Worm (Caenorhabditis elegans): Measurements from ENCODE around the gene vps-29.
A peak's percentile ranks its signal among the peaks of the same experiment; 100 is the strongest.

vps-29 gene

DNA sequence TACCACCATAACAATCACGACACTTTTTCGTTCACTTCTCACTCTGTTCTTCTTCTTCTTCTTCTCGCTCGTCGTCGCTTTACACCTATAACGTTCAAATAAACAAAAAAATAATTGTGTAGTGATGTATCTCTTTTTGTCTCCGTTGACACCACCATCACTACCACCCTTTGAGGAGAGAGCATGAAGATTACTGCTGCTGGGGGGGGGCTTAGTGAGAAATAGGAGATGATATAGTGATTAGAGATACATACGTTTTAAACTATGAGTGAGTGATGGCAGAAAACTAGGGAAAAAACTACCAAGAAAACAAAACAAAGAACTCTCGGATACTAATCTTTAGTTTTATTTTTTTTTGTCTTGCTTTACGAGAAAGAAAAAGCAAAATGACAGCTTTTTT lies 13.5 kb upstream of the vps-29 start:
- TF ChIP-seq him-1 (tag; optimal IDR thresholded peaks at IDR 0.05) (no peak), W03F9.2 (tag; optimal IDR thresholded peaks at IDR 0.05) (no peak), dao-5 (tag; optimal IDR thresholded peaks at IDR 0.05) (no peak)

ce11 chrIII:10123586-10124233 lies 10.9 kb upstream of the vps-29 start, which contains the start of gene ttll-4:
ttll-4 (plus strand) TSS chrIII:10124183.
- TF ChIP-seq W03F9.2 (tag; optimal IDR thresholded peaks at IDR 0.05) (no peak), him-1 (tag; optimal IDR thresholded peaks at IDR 0.05) (peak; percentile 38)

- TF ChIP-seq dao-5 (tag; optimal IDR thresholded peaks at IDR 0.05) = no peak
- TF ChIP-seq W03F9.2 (tag; optimal IDR thresholded peaks at IDR 0.05) = peak; percentile 24
Observed at ce11 chrIII:10120076-10120831, 7.4 kb upstream of the vps-29 start, which contains the start of the genes gtf-2H3 and ham-3. gtf-2H3 (minus strand) TSS chrIII:10120148. ham-3 (plus strand) TSS chrIII:10120781.

ce11 chrIII:10118818-10119217 lies 6.0 kb upstream of the vps-29 start, which contains the start of gene ZK1128.3:
ZK1128.3 (minus strand) TSS chrIII:10118918.
- no peak for TF ChIP-seq dao-5 (tag; optimal IDR thresholded peaks at IDR 0.05)
- no peak for TF ChIP-seq him-1 (tag; optimal IDR thresholded peaks at IDR 0.05)
- no peak for TF ChIP-seq W03F9.2 (tag; optimal IDR thresholded peaks at IDR 0.05)

ce11 chrIII:10114662-10115061 lies 1.8 kb upstream of the vps-29 start, which contains the start of the genes ZK1128.1 and mett-10:
ZK1128.1 (minus strand) TSS chrIII:10114760.
mett-10 (plus strand) TSS chrIII:10115036.
- TF ChIP-seq dao-5 (tag; optimal IDR thresholded peaks at IDR 0.05) (no peak), him-1 (tag; optimal IDR thresholded peaks at IDR 0.05) (no peak), W03F9.2 (tag; optimal IDR thresholded peaks at IDR 0.05) (no peak)

ce11 chrIII:10108995-10109394 lies 3.9 kb downstream of the vps-29 start, which contains the start of gene T16H12.9:
T16H12.9 (plus strand) TSS chrIII:10109295.
- no peak for TF ChIP-seq dao-5 (tag; optimal IDR thresholded peaks at IDR 0.05)
- no peak for TF ChIP-seq him-1 (tag; optimal IDR thresholded peaks at IDR 0.05)
- TF ChIP-seq W03F9.2 (tag; optimal IDR thresholded peaks at IDR 0.05) = no peak

DNA sequence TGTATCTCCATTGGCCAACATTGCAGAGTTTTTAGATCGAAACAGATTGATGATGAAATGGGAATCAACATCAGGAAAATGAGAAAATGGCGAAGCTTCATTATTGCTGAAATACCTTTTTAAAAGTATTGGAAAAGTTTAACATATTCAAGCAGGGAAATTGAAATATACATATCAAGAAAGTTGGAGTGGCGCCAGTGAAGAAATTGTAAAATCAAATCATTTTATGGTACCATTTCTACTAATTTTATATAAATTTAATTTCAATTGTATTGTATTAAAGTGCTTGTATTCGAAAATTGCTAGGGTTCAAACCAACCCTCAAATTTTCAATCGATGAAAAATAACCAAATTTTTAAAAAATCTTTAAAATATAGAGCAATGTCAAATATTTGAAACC lies 6.5 kb downstream of the vps-29 start, which contains the start of gene srt-55:
Gene srt-55 (minus strand): TSS at position 101 of the 400 bp plus-strand sequence.
- TF ChIP-seq him-1 (tag; optimal IDR thresholded peaks at IDR 0.05) (no peak), dao-5 (tag; optimal IDR thresholded peaks at IDR 0.05) (no peak)

ce11 chrIII:10101352-10101751 lies 11.5 kb downstream of the vps-29 start, which contains the start of gene kel-10:
kel-10 (minus strand) TSS chrIII:10101452.
- TF ChIP-seq W03F9.2 (tag; optimal IDR thresholded peaks at IDR 0.05) (no peak), him-1 (tag; optimal IDR thresholded peaks at IDR 0.05) (no peak), dao-5 (tag; optimal IDR thresholded peaks at IDR 0.05) (no peak)

DNA sequence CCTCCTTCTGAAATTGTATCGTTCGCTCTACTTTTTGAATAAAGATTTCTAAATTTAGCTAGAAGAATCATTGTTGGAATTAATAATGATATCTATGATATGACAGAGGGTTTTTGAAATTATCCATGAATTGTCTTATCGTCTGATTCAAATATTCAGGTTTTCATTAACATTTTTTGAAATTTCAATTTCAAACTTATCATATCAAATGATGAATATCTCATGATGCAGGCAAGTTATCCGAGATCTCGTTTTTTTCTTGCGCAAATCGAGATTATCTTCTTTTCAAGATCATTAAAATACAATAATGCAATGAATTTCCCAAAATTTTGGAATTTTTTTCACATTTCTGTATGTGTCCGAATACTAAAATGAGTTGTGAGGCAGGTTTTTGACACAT lies 14.9 kb downstream of the vps-29 start, which contains the start of gene spop-1:
Gene spop-1 (minus strand): TSS at position 101 of the 400 bp plus-strand sequence.
- TF ChIP-seq dao-5 (tag; optimal IDR thresholded peaks at IDR 0.05) = no peak
- no peak for TF ChIP-seq him-1 (tag; optimal IDR thresholded peaks at IDR 0.05)
- no peak for TF ChIP-seq W03F9.2 (tag; optimal IDR thresholded peaks at IDR 0.05)

ce11 chrIII:10096525-10096972 lies 16.3 kb downstream of the vps-29 start:
- peak; percentile 66 for TF ChIP-seq W03F9.2 (tag; optimal IDR thresholded peaks at IDR 0.05)
- peak; percentile 39 for TF ChIP-seq him-1 (tag; optimal IDR thresholded peaks at IDR 0.05)
- TF ChIP-seq dao-5 (tag; optimal IDR thresholded peaks at IDR 0.05) = no peak

ce11 chrIII:10095377-10095776 lies 17.5 kb downstream of the vps-29 start:
- TF ChIP-seq dao-5 (tag; optimal IDR thresholded peaks at IDR 0.05) = no peak
- no peak for TF ChIP-seq W03F9.2 (tag; optimal IDR thresholded peaks at IDR 0.05)
- no peak for TF ChIP-seq him-1 (tag; optimal IDR thresholded peaks at IDR 0.05)

- no peak for TF ChIP-seq dao-5 (tag; optimal IDR thresholded peaks at IDR 0.05)
- no peak for TF ChIP-seq W03F9.2 (tag; optimal IDR thresholded peaks at IDR 0.05)
- TF ChIP-seq him-1 (tag; optimal IDR thresholded peaks at IDR 0.05) = no peak
Observed at ce11 chrIII:10094538-10094937, 18.3 kb downstream of the vps-29 start.

ce11 chrIII:10093093-10093492 lies 19.8 kb downstream of the vps-29 start:
- TF ChIP-seq W03F9.2 (tag; optimal IDR thresholded peaks at IDR 0.05) = no peak
- no peak for TF ChIP-seq dao-5 (tag; optimal IDR thresholded peaks at IDR 0.05)
- no peak for TF ChIP-seq him-1 (tag; optimal IDR thresholded peaks at IDR 0.05)

DNA sequence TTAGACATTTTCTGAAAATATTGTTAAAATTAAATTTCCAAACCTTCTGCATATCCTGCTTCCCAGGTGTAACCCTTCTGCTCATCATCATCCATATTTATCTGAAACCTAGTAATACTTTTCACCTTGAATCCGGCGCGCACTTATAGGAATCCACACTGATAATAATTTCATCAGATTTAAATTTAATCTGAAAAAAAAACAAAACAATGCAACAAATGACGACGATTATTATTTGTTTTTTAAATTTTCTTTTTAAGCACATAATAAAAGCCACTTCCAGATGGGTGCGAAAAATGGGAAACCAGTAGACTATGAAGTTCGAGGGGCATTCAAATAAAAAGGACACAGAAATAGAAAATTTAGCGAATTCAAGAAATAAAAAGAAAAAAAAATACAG lies 22.2 kb downstream of the vps-29 start, which contains the start of gene gtf-2H2C:
Gene gtf-2H2C (minus strand): TSS at position 101 of the 400 bp plus-strand sequence.
- TF ChIP-seq him-1 (tag; optimal IDR thresholded peaks at IDR 0.05) (no peak), dao-5 (tag; optimal IDR thresholded peaks at IDR 0.05) (no peak)
